Fruit fly (Drosophila melanogaster): Measurements from ENCODE around the gene brv3.

The brv3 gene

dm6 chrX:2624525-2625006, at the start of gene brv3, which contains the start of gene Pi4KIIIalpha:
Gene brv3, minus strand, starts transcription at chrX:2624575.
Gene Pi4KIIIalpha, plus strand, starts transcription at chrX:2624804.
- TF ChIP-seq sv (GFP tag; optimal IDR thresholded peaks at IDR 0.05) = no peak
- TF ChIP-seq Mio (GFP tag; optimal IDR thresholded peaks at IDR 0.05) = no peak
- TF ChIP-seq Hr83 (GFP tag; optimal IDR thresholded peaks at IDR 0.05; ENCODE audit: poor library complexity, severe bottlenecking) = no peak
- TF ChIP-seq CG32264 (GFP tag; optimal IDR thresholded peaks at IDR 0.05) = no peak
- TF ChIP-seq dl (GFP tag; optimal IDR thresholded peaks at IDR 0.05; ENCODE audit: insufficient read depth in 1 of 2, partially characterized antibody in 2 of 2) = no peak
- no peak for TF ChIP-seq fru (GFP tag; optimal IDR thresholded peaks at IDR 0.05)
- TF ChIP-seq h (GFP tag; optimal IDR thresholded peaks at IDR 0.05) = no peak
- TF ChIP-seq N (GFP tag; optimal IDR thresholded peaks at IDR 0.05) = no peak
- TF ChIP-seq brk (GFP tag; optimal IDR thresholded peaks at IDR 0.05) = no peak

- TF ChIP-seq CrebA (GFP tag; optimal IDR thresholded peaks at IDR 0.05; ENCODE audit: borderline replicate concordance) = no peak
- TF ChIP-seq dsf (GFP tag; optimal IDR thresholded peaks at IDR 0.05; ENCODE audit: borderline replicate concordance) = no peak
- no peak for TF ChIP-seq Rel (GFP tag; optimal IDR thresholded peaks at IDR 0.05)
- no peak for TF ChIP-seq Rel (tag; optimal IDR thresholded peaks at IDR 0.05)
- no peak for TF ChIP-seq Sp1 (GFP tag; optimal IDR thresholded peaks at IDR 0.05)
- no peak for TF ChIP-seq woc (GFP tag; optimal IDR thresholded peaks at IDR 0.05)
- TF ChIP-seq Jra (GFP tag; optimal IDR thresholded peaks at IDR 0.05) = no peak
- no peak for TF ChIP-seq OdsH (GFP tag; optimal IDR thresholded peaks at IDR 0.05)
- no peak for TF ChIP-seq ey (GFP tag; optimal IDR thresholded peaks at IDR 0.05)
- no peak for TF ChIP-seq Dfd (GFP tag; optimal IDR thresholded peaks at IDR 0.05)
- TF ChIP-seq foxo (GFP tag; optimal IDR thresholded peaks at IDR 0.05) = no peak
- no peak for TF ChIP-seq N (GFP tag; optimal IDR thresholded peaks at IDR 0.05)
- peak; percentile 50 for TF ChIP-seq Hr83 (GFP tag; optimal IDR thresholded peaks at IDR 0.05; ENCODE audit: poor library complexity, severe bottlenecking)
- TF ChIP-seq pan (optimal IDR thresholded peaks at IDR 0.05) = no peak
- TF ChIP-seq HLH106 (tag; optimal IDR thresholded peaks at IDR 0.05) = no peak
- no peak for TF ChIP-seq usp (GFP tag; optimal IDR thresholded peaks at IDR 0.05)
- TF ChIP-seq dmrt93B (GFP tag; optimal IDR thresholded peaks at IDR 0.05) = no peak
- no peak for TF ChIP-seq sage (GFP tag; optimal IDR thresholded peaks at IDR 0.05)
- TF ChIP-seq h (GFP tag; optimal IDR thresholded peaks at IDR 0.05) = peak; percentile 4
- no peak for TF ChIP-seq Myc (optimal IDR thresholded peaks at IDR 0.05)
- TF ChIP-seq rgr (GFP tag; optimal IDR thresholded peaks at IDR 0.05) = peak; percentile 11
- TF ChIP-seq br (GFP tag; optimal IDR thresholded peaks at IDR 0.05) = no peak
- no peak for TF ChIP-seq dl (GFP tag; optimal IDR thresholded peaks at IDR 0.05; ENCODE audit: insufficient read depth in 1 of 2, partially characterized antibody in 2 of 2)
- no peak for TF ChIP-seq Hr78 (GFP tag; optimal IDR thresholded peaks at IDR 0.05)
- TF ChIP-seq Dif (GFP tag; optimal IDR thresholded peaks at IDR 0.05; ENCODE audit: partially characterized antibody) = no peak
Measured at dm6 chrX:2663416-2663815, 39.0 kb upstream of the brv3 start.

- TF ChIP-seq Abd-B (GFP tag; optimal IDR thresholded peaks at IDR 0.05) (no peak), GATAd (GFP tag; optimal IDR thresholded peaks at IDR 0.05) (no peak)
Measured at dm6 chrX:2662540-2663133, 38.3 kb upstream of the brv3 start.

- TF ChIP-seq dmrt93B (GFP tag; optimal IDR thresholded peaks at IDR 0.05) = no peak
- no peak for TF ChIP-seq Hr83 (GFP tag; optimal IDR thresholded peaks at IDR 0.05; ENCODE audit: poor library complexity, severe bottlenecking)
- TF ChIP-seq h (GFP tag; optimal IDR thresholded peaks at IDR 0.05) = peak; percentile 18
- no peak for TF ChIP-seq Rel (GFP tag; optimal IDR thresholded peaks at IDR 0.05)
- peak; percentile 25 for TF ChIP-seq Rel (tag; optimal IDR thresholded peaks at IDR 0.05)
- no peak for TF ChIP-seq jim (GFP tag; optimal IDR thresholded peaks at IDR 0.05)
- TF ChIP-seq dl (GFP tag; optimal IDR thresholded peaks at IDR 0.05; ENCODE audit: insufficient read depth in 1 of 2, partially characterized antibody in 2 of 2) = no peak
- peak; percentile 62 for TF ChIP-seq Dfd (GFP tag; optimal IDR thresholded peaks at IDR 0.05)
Measured at dm6 chrX:2661758-2662157, 37.4 kb upstream of the brv3 start.

All from whole organism, wandering third instar larva.